Fruit fly (Drosophila melanogaster): ENCODE results near the gene CG31668.

CG31668 gene

dm6 chr2L:2206066-2206465 lies at the start of gene CG31668:
Gene CG31668 (minus strand): TSS chr2L:2206166.
- TF ChIP-seq pan (optimal IDR thresholded peaks at IDR 0.05) = no peak
- no peak for TF ChIP-seq usp (GFP tag; optimal IDR thresholded peaks at IDR 0.05)
- TF ChIP-seq CG8478 (optimal IDR thresholded peaks at IDR 0.05) = no peak
- no peak for TF ChIP-seq Dll (optimal IDR thresholded peaks at IDR 0.05)
- TF ChIP-seq EcR (GFP tag; optimal IDR thresholded peaks at IDR 0.05) = no peak
- no peak for TF ChIP-seq psq (optimal IDR thresholded peaks at IDR 0.05)

- no peak for TF ChIP-seq Dll (optimal IDR thresholded peaks at IDR 0.05)
- no peak for TF ChIP-seq psq (optimal IDR thresholded peaks at IDR 0.05)
- no peak for TF ChIP-seq usp (GFP tag; optimal IDR thresholded peaks at IDR 0.05)
- TF ChIP-seq EcR (GFP tag; optimal IDR thresholded peaks at IDR 0.05) = no peak
- TF ChIP-seq CG8478 (optimal IDR thresholded peaks at IDR 0.05) = no peak
- no peak for TF ChIP-seq pan (optimal IDR thresholded peaks at IDR 0.05)
These were observed 49.0 kb upstream of the CG31668 start, which contains the start of gene Send1 for dm6 chr2L:2254950-2255349. Gene Send1 (minus strand): TSS chr2L:2255050.

- no peak for TF ChIP-seq psq (optimal IDR thresholded peaks at IDR 0.05)
- TF ChIP-seq usp (GFP tag; optimal IDR thresholded peaks at IDR 0.05) = no peak
- TF ChIP-seq CG8478 (optimal IDR thresholded peaks at IDR 0.05) = no peak
- TF ChIP-seq EcR (GFP tag; optimal IDR thresholded peaks at IDR 0.05) = no peak
- TF ChIP-seq pan (optimal IDR thresholded peaks at IDR 0.05) = no peak
- TF ChIP-seq Dll (optimal IDR thresholded peaks at IDR 0.05) = no peak
These were observed 46.8 kb upstream of the CG31668 start, which contains the start of gene CG17234 for dm6 chr2L:2252745-2253144. Gene CG17234 (plus strand): TSS chr2L:2253045.

dm6 chr2L:2252241-2252640 lies 46.3 kb upstream of the CG31668 start, which contains the start of gene CG17239:
Gene CG17239 (minus strand): TSS chr2L:2252341.
- TF ChIP-seq psq (optimal IDR thresholded peaks at IDR 0.05) (no peak), CG8478 (optimal IDR thresholded peaks at IDR 0.05) (no peak), usp (GFP tag; optimal IDR thresholded peaks at IDR 0.05) (no peak), pan (optimal IDR thresholded peaks at IDR 0.05) (no peak), Dll (optimal IDR thresholded peaks at IDR 0.05) (no peak)

- TF ChIP-seq usp (GFP tag; optimal IDR thresholded peaks at IDR 0.05) (no peak), EcR (GFP tag; optimal IDR thresholded peaks at IDR 0.05) (no peak), Dll (optimal IDR thresholded peaks at IDR 0.05) (no peak), psq (optimal IDR thresholded peaks at IDR 0.05) (no peak), CG8478 (optimal IDR thresholded peaks at IDR 0.05) (no peak)
These were observed 45.2 kb upstream of the CG31668 start, which contains the start of gene Ser12 for dm6 chr2L:2251175-2251574. Gene Ser12 (minus strand): TSS chr2L:2251275.

- TF ChIP-seq EcR (GFP tag; optimal IDR thresholded peaks at IDR 0.05) (no peak), Dll (optimal IDR thresholded peaks at IDR 0.05) (no peak), psq (optimal IDR thresholded peaks at IDR 0.05) (no peak), usp (GFP tag; optimal IDR thresholded peaks at IDR 0.05) (no peak), CG8478 (optimal IDR thresholded peaks at IDR 0.05) (no peak), pan (optimal IDR thresholded peaks at IDR 0.05) (no peak)
These were observed 43.6 kb upstream of the CG31668 start for dm6 chr2L:2249578-2249977.

- TF ChIP-seq CG8478 (optimal IDR thresholded peaks at IDR 0.05) (no peak), EcR (GFP tag; optimal IDR thresholded peaks at IDR 0.05) (no peak), usp (GFP tag; optimal IDR thresholded peaks at IDR 0.05) (no peak), Dll (optimal IDR thresholded peaks at IDR 0.05) (no peak), pan (optimal IDR thresholded peaks at IDR 0.05) (no peak), psq (optimal IDR thresholded peaks at IDR 0.05) (no peak)
These were observed 36.8 kb upstream of the CG31668 start for dm6 chr2L:2242783-2243182.

dm6 chr2L:2242139-2242538 lies 36.2 kb upstream of the CG31668 start, which contains the start of gene CG4267:
Gene CG4267 (plus strand): TSS chr2L:2242378.
- TF ChIP-seq EcR (GFP tag; optimal IDR thresholded peaks at IDR 0.05) (peak in 1 of 2 experiments; percentile 42), Dll (optimal IDR thresholded peaks at IDR 0.05) (peak; percentile 96), CG8478 (optimal IDR thresholded peaks at IDR 0.05) (no peak)

- no peak for TF ChIP-seq pan (optimal IDR thresholded peaks at IDR 0.05)
These were observed 34.5 kb upstream of the CG31668 start, which contains the start of gene Tengl1 for dm6 chr2L:2240493-2240892. Gene Tengl1 (minus strand): TSS chr2L:2240593.

- TF ChIP-seq psq (optimal IDR thresholded peaks at IDR 0.05) (no peak), pan (optimal IDR thresholded peaks at IDR 0.05) (no peak), Dll (optimal IDR thresholded peaks at IDR 0.05) (no peak), EcR (GFP tag; optimal IDR thresholded peaks at IDR 0.05) (no peak), CG8478 (optimal IDR thresholded peaks at IDR 0.05) (no peak), usp (GFP tag; optimal IDR thresholded peaks at IDR 0.05) (no peak)
These were observed 33.3 kb upstream of the CG31668 start, which contains the start of gene Tengl2 for dm6 chr2L:2239284-2239683. Gene Tengl2 (minus strand): TSS chr2L:2239384.

- TF ChIP-seq pan (optimal IDR thresholded peaks at IDR 0.05) (no peak), Dll (optimal IDR thresholded peaks at IDR 0.05) (no peak), usp (GFP tag; optimal IDR thresholded peaks at IDR 0.05) (no peak), psq (optimal IDR thresholded peaks at IDR 0.05) (no peak), CG8478 (optimal IDR thresholded peaks at IDR 0.05) (no peak), EcR (GFP tag; optimal IDR thresholded peaks at IDR 0.05) (no peak)
These were observed 32.2 kb upstream of the CG31668 start, which contains the start of gene Tengl3 for dm6 chr2L:2238151-2238550. Gene Tengl3 (minus strand): TSS chr2L:2238251.

dm6 chr2L:2236722-2237121 lies 30.8 kb upstream of the CG31668 start, which contains the start of gene Sec24CD:
Gene Sec24CD (minus strand): TSS chr2L:2236844.
- TF ChIP-seq Dll (optimal IDR thresholded peaks at IDR 0.05) (no peak), usp (GFP tag; optimal IDR thresholded peaks at IDR 0.05) (no peak), pan (optimal IDR thresholded peaks at IDR 0.05) (no peak), EcR (GFP tag; optimal IDR thresholded peaks at IDR 0.05) (no peak), psq (optimal IDR thresholded peaks at IDR 0.05) (no peak), CG8478 (optimal IDR thresholded peaks at IDR 0.05) (no peak)

Data from whole organism.